Worm (Caenorhabditis elegans) whole organism, L3 larva: Measurements from ENCODE around the gene fnip-2.
"Not testable (repeated sequence)": the region's sequence is repeated elsewhere in the genome, so short reads cannot be mapped to it uniquely, and the experiment has no call there.

ENCODE experiments used
- ceh-82 ChIP-seq: fragments of 150-350 bp; optimal IDR thresholded peaks from 2 replicates; lab custom pipeline; 2014; ENCODE audit warnings: missing biosample characterization, missing genetic modification characterization
- nhr-11 ChIP-seq: fragments of 150-350 bp; optimal IDR thresholded peaks from 2 replicates; lab custom pipeline; 2014; ENCODE audit warnings: missing biosample characterization, missing genetic modification characterization
- nhr-12 ChIP-seq: fragments of 150-350 bp; optimal IDR thresholded peaks from 2 replicates; lab custom pipeline; 2014; ENCODE audit warnings: missing biosample characterization, missing genetic modification characterization
- nhr-237 ChIP-seq: fragments of 150-350 bp; optimal IDR thresholded peaks from 2 replicates; lab custom pipeline; 2014; ENCODE audit warnings: missing biosample characterization, missing genetic modification characterization
- nhr-67 ChIP-seq: fragments of 150-350 bp; optimal IDR thresholded peaks from 2 replicates; lab custom pipeline; 2014; ENCODE audit warnings: missing biosample characterization, missing genetic modification characterization
- pha-4 ChIP-seq: fragments of 150-350 bp; optimal IDR thresholded peaks from 2 replicates; lab custom pipeline; 2014; ENCODE audit warnings: missing biosample characterization, missing genetic modification reagents, missing genetic modification characterization
- tbx-2 ChIP-seq: sonication (generic microtip); optimal IDR thresholded peaks from 2 replicates; lab custom pipeline; 2016; ENCODE audit warnings: mild to moderate bottlenecking, missing genetic modification characterization, missing compliant biosample characterization
- unc-39 ChIP-seq: sonication (generic microtip); optimal IDR thresholded peaks from 4 replicates; lab custom pipeline; 2017; ENCODE audit warnings: missing biosample characterization, missing genetic modification characterization
- unc-62 ChIP-seq: fragments of 150-350 bp; sonication (generic microtip); optimal IDR thresholded peaks from 4 replicates; lab custom pipeline; 2014; ENCODE audit warnings: missing biosample characterization, missing genetic modification reagents, missing genetic modification characterization
- zag-1 ChIP-seq: fragments of 150-350 bp; optimal IDR thresholded peaks from 2 replicates; lab custom pipeline; 2014; ENCODE audit warnings: missing biosample characterization, missing genetic modification characterization
- ztf-4 ChIP-seq: fragments of 150-350 bp; optimal IDR thresholded peaks from 2 replicates; lab custom pipeline; 2014; ENCODE audit warnings: missing biosample characterization, missing genetic modification characterization

DNA sequence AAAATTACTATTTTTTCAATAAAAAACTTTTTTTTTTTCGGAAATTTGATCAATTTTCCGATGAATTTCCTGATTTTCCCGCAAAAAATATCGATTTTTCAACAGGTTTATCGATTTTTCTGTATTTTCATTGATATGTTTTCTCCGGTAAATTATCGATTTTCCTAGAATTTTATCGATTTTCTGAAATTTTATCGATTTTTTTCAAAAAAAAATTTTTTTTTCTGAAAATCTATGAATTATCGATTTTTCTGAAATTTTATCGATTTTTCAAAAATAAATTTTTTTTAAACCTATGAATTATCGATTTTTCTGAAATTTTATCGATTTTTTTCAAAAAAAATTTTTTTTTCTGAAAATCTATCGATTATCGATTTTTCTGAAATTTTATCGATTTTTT, 9.1 kb downstream of the fnip-2 start:
- not testable (repeated sequence) for TF ChIP-seq ztf-4 (tag; lab: Kevin White, UChicago); unc-39 (tag; lab: Kevin White, UChicago); nhr-237; pha-4 (tag; lab: Kevin White, UChicago); nhr-11 (tag; lab: Kevin White, UChicago); nhr-12 (tag; lab: Kevin White, UChicago); zag-1 (tag; lab: Kevin White, UChicago); tbx-2; nhr-67 (tag; lab: Kevin White, UChicago); unc-62; ceh-82 (tag; lab: Kevin White, UChicago)
